Fruit fly (Drosophila melanogaster) whole organism: ENCODE measurements around the gene Tsp33B.

Experiments used
- CG8478 ChIP-seq: fragments of >200 bp; optimal IDR thresholded peaks from 2 replicates; lab custom pipeline; 2018; ENCODE audit warnings: inconsistent platforms
- Dll ChIP-seq: fragments of >200 bp; optimal IDR thresholded peaks from 2 replicates; lab custom pipeline; 2017
- EcR ChIP-seq, 2 experiments: fragments of >200 bp; optimal IDR thresholded peaks; 2 replicates each; lab custom pipeline; 2017; ENCODE audit warnings: missing biosample characterization in 2 of 2, missing genetic modification characterization in 2 of 2, missing genetic modification reagents in 2 of 2
- pan ChIP-seq: fragments of >200 bp; optimal IDR thresholded peaks from 2 replicates; lab custom pipeline; 2017
- psq ChIP-seq: fragments of >200 bp; optimal IDR thresholded peaks from 2 replicates; lab custom pipeline; 2017
- usp ChIP-seq: fragments of >200 bp; optimal IDR thresholded peaks from 2 replicates; lab custom pipeline; 2017; ENCODE audit warnings: missing biosample characterization, missing genetic modification characterization, mixed read lengths

Gene Tsp33B

DNA sequence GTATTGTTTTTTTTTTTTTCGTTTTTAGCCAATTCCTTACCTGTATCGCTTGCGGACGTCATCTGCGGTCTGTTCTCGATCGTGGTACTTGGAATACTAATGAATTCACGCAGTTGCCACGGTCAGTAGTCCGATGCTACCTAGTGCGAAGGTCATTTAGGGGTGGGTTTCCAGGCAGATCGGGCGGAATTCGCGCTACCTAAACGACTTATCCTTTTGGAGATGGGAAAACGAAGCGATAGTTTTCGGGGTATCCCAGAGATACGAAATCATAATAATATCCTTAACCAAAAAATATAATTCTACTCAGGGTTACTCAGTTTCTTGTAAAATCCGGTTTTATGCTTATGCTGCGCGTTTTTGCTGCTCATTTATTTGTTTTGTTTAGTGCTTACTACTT, 1.8 kb upstream of the Tsp33B start, which contains the start of gene CG14937:
Gene CG14937, minus strand, starts transcription at position 101 of the 400 bp plus-strand sequence.
- TF ChIP-seq CG8478 (no peak), pan (lab: Kevin White, UChicago) (no peak), psq (lab: Kevin White, UChicago) (no peak), usp (GFP tag; lab: Kevin White, UChicago) (no peak), EcR (GFP tag; optimal IDR thresholded peaks at IDR 0.05; lab: Kevin White, UChicago) (no peak), Dll (lab: Kevin White, UChicago) (no peak)

DNA sequence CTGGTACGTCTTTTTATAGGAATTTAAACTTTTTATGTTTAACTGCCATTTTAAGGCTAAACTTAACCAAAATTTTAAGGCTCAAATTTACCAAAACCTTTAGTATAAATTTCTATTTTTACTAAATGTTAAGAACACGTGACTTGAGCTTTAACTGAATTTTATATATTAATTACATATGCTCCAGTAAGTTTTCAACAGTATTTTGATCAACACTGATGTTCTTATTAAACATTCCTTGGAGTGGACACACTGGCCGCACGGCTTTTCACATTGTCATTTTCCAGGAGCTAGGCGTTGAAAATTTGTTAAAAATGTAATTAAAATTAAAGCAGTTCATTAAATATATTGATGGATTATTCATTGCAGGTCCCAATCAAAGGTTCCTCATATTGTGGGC, 2.5 kb downstream of the Tsp33B start, which contains the start of gene CG14932:
Gene CG14932, plus strand, starts transcription at position 230 of the 400 bp plus-strand sequence.
- TF ChIP-seq EcR (GFP tag; optimal IDR thresholded peaks at IDR 0.05; lab: Kevin White, UChicago) (no peak), psq (lab: Kevin White, UChicago) (no peak), Dll (lab: Kevin White, UChicago) (no peak), usp (GFP tag; lab: Kevin White, UChicago) (no peak), pan (lab: Kevin White, UChicago) (no peak), CG8478 (no peak)

dm6 chr2L:11788034-11788433, 4.1 kb downstream of the Tsp33B start, which contains the start of gene CG14931:
TSS of gene CG14931 (plus strand) at chr2L:11788334.
- no peak for TF ChIP-seq EcR (GFP tag; optimal IDR thresholded peaks at IDR 0.05; lab: Kevin White, UChicago)
- no peak for TF ChIP-seq pan (lab: Kevin White, UChicago)
- no peak for TF ChIP-seq Dll (lab: Kevin White, UChicago)
- no peak for TF ChIP-seq CG8478
- no peak for TF ChIP-seq psq (lab: Kevin White, UChicago)
- no peak for TF ChIP-seq usp (GFP tag; lab: Kevin White, UChicago)

- no peak for TF ChIP-seq Dll (lab: Kevin White, UChicago)
Measured at dm6 chr2L:11754402-11754801, 37.8 kb downstream of the Tsp33B start, which contains the start of gene Sfp33A1. TSS of gene Sfp33A1 (minus strand) at chr2L:11754502.

DNA sequence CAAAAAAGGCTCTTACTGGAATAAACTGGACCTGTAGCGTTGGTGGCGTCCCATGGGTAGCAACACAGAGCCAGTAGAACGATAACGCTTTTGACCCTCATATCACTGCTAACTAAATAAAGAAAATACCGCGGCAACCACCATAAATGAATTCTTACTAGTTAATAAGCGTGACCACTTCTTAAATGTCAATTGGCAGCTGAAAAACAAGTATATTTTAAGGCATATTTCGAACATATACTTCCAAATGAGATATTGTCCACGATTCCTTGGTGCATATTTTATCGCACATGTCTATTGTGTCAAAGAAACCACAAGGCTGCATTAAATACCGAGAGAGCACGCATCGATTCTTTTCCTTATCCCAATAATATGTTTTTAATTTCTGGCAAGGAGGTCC, 38.2 kb downstream of the Tsp33B start, which contains the start of gene CG42471:
Gene CG42471, minus strand, starts transcription at position 101 of the 400 bp plus-strand sequence.
- TF ChIP-seq pan (lab: Kevin White, UChicago) (no peak), usp (GFP tag; lab: Kevin White, UChicago) (no peak), EcR (GFP tag; optimal IDR thresholded peaks at IDR 0.05; lab: Kevin White, UChicago) (no peak), psq (lab: Kevin White, UChicago) (no peak), CG8478 (no peak)

dm6 chr2L:11753455-11753854, 38.7 kb downstream of the Tsp33B start, which contains the start of gene CG42470:
TSS of gene CG42470 (minus strand) at chr2L:11753555.
- no peak for TF ChIP-seq CG8478
- no peak for TF ChIP-seq usp (GFP tag; lab: Kevin White, UChicago)
- no peak for TF ChIP-seq pan (lab: Kevin White, UChicago)
- TF ChIP-seq Dll (lab: Kevin White, UChicago): no peak
- TF ChIP-seq psq (lab: Kevin White, UChicago): no peak
- TF ChIP-seq EcR (GFP tag; optimal IDR thresholded peaks at IDR 0.05; lab: Kevin White, UChicago): no peak
